Worm (Caenorhabditis elegans): Measurements from ENCODE around the gene F42C5.6.

DNA sequence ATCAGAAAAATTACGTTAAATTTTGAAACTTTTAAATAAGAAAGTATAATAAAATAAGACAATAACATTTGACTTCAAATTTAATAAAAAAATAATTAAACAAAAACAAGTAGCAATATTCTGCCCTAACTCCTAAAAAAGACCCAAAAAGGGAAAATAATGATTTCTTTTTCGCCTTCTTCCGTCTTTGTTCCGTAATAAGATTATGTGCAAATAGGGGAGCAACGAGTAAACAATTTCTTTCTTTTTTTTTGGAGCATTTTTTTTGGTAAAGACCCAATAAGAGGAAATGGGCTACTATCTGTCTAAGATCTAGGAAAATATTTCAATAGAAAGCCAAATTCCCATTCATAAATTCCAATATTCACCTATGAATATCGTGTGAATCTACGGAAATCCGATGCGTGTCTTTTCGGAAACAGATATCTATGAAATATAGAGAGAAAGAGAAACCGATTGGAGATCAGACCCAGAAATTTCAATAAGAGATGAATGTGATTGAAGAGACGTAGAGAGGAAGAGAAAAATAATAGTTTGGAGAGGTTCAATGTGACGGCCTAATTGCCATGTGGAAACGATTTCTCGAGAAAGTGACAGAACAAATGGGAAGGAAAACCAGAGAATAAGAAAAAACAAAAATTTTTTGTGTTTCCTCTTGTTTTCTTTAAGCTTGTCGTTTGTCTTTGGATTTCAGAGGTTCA, 9.1 kb upstream of the F42C5.6 start:
- TF ChIP-seq him-1 (tag; optimal IDR thresholded peaks at IDR 0.05) (no peak), W03F9.2 (tag; optimal IDR thresholded peaks at IDR 0.05) (no peak), dao-5 (tag; optimal IDR thresholded peaks at IDR 0.05) (no peak)
